Fruit fly (Drosophila melanogaster) whole organism, embryonic: ENCODE results near the gene CG17028.

ENCODE experiments used
- BtbVII ChIP-seq: fragments of 200-800 bp; sonication (Bioruptor generic); optimal IDR thresholded peaks from 3 replicates; lab custom pipeline; 2017; ENCODE audit warnings: missing biosample characterization, mild to moderate bottlenecking, missing genetic modification characterization
- CG10462 ChIP-seq: fragments of 200-800 bp; sonication (Bioruptor generic); optimal IDR thresholded peaks from 2 replicates; lab custom pipeline; 2016; ENCODE audit warnings: missing biosample characterization, missing genetic modification characterization
- CG11093 ChIP-seq: fragments of 200-800 bp; sonication (Bioruptor generic); IDR thresholded peaks from 3 replicates; pipeline ENCODE4 v1.3.6; 2022; ENCODE audit warnings: missing biosample characterization, missing genetic modification characterization
- CG11695 ChIP-seq: fragments of 200-800 bp; sonication (Bioruptor generic); IDR thresholded peaks from 3 replicates; pipeline ENCODE4 v1.3.6; 2022; ENCODE audit warnings: missing biosample characterization, missing genetic modification characterization
- CG11696 ChIP-seq: fragments of 200-800 bp; sonication (Bioruptor generic); IDR thresholded peaks from 2 replicates; pipeline ENCODE4 v1.3.6; 2022; ENCODE audit warnings: missing biosample characterization, missing genetic modification characterization
- CG12071 ChIP-seq: fragments of 200-800 bp; sonication (Bioruptor generic); optimal IDR thresholded peaks from 3 replicates; lab custom pipeline; 2018; ENCODE audit warnings: missing biosample characterization, mild to moderate bottlenecking, missing genetic modification characterization
- CG13296 ChIP-seq: fragments of 200-800 bp; sonication (Bioruptor generic); optimal IDR thresholded peaks from 3 replicates; lab custom pipeline; 2018; ENCODE audit warnings: missing biosample characterization, mild to moderate bottlenecking, missing genetic modification characterization
- CG14441 ChIP-seq: fragments of 200-800 bp; sonication (Bioruptor generic); IDR thresholded peaks from 2 replicates; pipeline ENCODE4 v1.3.6; 2022; ENCODE audit warnings: missing biosample characterization, missing genetic modification characterization
- CG15011 ChIP-seq: fragments of 200-800 bp; sonication (Bioruptor generic); optimal IDR thresholded peaks from 3 replicates; lab custom pipeline; 2018; ENCODE audit warnings: missing biosample characterization, mild to moderate bottlenecking, missing genetic modification characterization
- CG15514 ChIP-seq: fragments of 200-800 bp; sonication (Bioruptor generic); optimal IDR thresholded peaks from 3 replicates; lab custom pipeline; 2017; ENCODE audit warnings: missing biosample characterization, missing genetic modification characterization, mild to moderate bottlenecking, moderate library complexity, missing genetic modification reagents
- CG17361 ChIP-seq: fragments of 200-800 bp; sonication (Bioruptor generic); IDR thresholded peaks from 3 replicates; pipeline ENCODE4 v1.3.6; 2022; ENCODE audit warnings: missing biosample characterization, missing genetic modification characterization
- CG17385 ChIP-seq: fragments of 200-800 bp; sonication (Bioruptor generic); optimal IDR thresholded peaks from 3 replicates; lab custom pipeline; 2018; ENCODE audit warnings: missing biosample characterization, mild to moderate bottlenecking, missing genetic modification characterization
- CG17829 ChIP-seq: fragments of 200-800 bp; optimal IDR thresholded peaks from 2 replicates; lab custom pipeline; 2019; ENCODE audit warnings: missing biosample characterization, mild to moderate bottlenecking, missing genetic modification characterization, moderate library complexity
- CG18476 ChIP-seq: fragments of 200-800 bp; sonication (Bioruptor generic); optimal IDR thresholded peaks from 2 replicates; lab custom pipeline; 2016; ENCODE audit warnings: missing biosample characterization, mild to moderate bottlenecking, missing genetic modification characterization
- CG2116 ChIP-seq: fragments of 200-800 bp; sonication (Bioruptor generic); optimal IDR thresholded peaks from 3 replicates; lab custom pipeline; 2018; ENCODE audit warnings: missing biosample characterization, mild to moderate bottlenecking, missing genetic modification characterization
- CG2889 ChIP-seq: fragments of 200-800 bp; sonication (Bioruptor generic); IDR thresholded peaks from 3 replicates; pipeline ENCODE4 v1.3.6; 2022; ENCODE audit warnings: missing biosample characterization, missing genetic modification characterization
- CG30020 ChIP-seq: fragments of 200-800 bp; optimal IDR thresholded peaks from 2 replicates; lab custom pipeline; 2019; ENCODE audit warnings: missing biosample characterization, mild to moderate bottlenecking, missing genetic modification characterization, moderate library complexity
- CG32772 ChIP-seq: fragments of 200-800 bp; sonication (Bioruptor generic); IDR thresholded peaks from 2 replicates; pipeline ENCODE4 v1.3.6; 2022; ENCODE audit warnings: missing biosample characterization, missing genetic modification characterization
- CG34422 ChIP-seq: fragments of 200-800 bp; sonication (Bioruptor generic); IDR thresholded peaks from 3 replicates; pipeline ENCODE4 v1.3.6; 2022; ENCODE audit warnings: missing biosample characterization, missing genetic modification characterization
- CG4820 ChIP-seq: fragments of 200-800 bp; sonication (Bioruptor generic); optimal IDR thresholded peaks from 3 replicates; lab custom pipeline; 2016; ENCODE audit warnings: missing biosample characterization, missing genetic modification characterization
- CG6175 ChIP-seq: fragments of 200-800 bp; sonication (Bioruptor generic); IDR thresholded peaks from 3 replicates; pipeline ENCODE4 v1.3.6; 2022; ENCODE audit warnings: missing biosample characterization, missing genetic modification characterization
- CG6272 ChIP-seq: fragments of 200-800 bp; sonication (Bioruptor generic); IDR thresholded peaks from 2 replicates; pipeline ENCODE4 v1.3.6; 2022; ENCODE audit warnings: missing biosample characterization, missing genetic modification characterization
- CG7963 ChIP-seq: fragments of 200-800 bp; sonication (Bioruptor generic); IDR thresholded peaks from 3 replicates; pipeline ENCODE4 v1.3.6; 2022; ENCODE audit warnings: missing biosample characterization, missing genetic modification characterization; ENCODE audit not compliant: partially characterized antibody
- Camta ChIP-seq: fragments of 200-800 bp; sonication (Bioruptor generic); optimal IDR thresholded peaks from 2 replicates; lab custom pipeline; 2016; ENCODE audit warnings: missing biosample characterization, missing genetic modification characterization
- Hr78 ChIP-seq, 2 experiments: fragments of 200-800 bp in 1 of 2; fragments of >200 bp in 1 of 2; sonication (Bioruptor generic) in 1 of 2; optimal IDR thresholded peaks; 2 replicates each; lab custom pipeline; 2017 to 2019; ENCODE audit warnings: missing biosample characterization in 2 of 2, missing genetic modification characterization in 2 of 2, mild to moderate bottlenecking in 1 of 2, moderate library complexity in 1 of 2
- Mad ChIP-seq: fragments of 200-800 bp; sonication (Bioruptor generic); optimal IDR thresholded peaks from 2 replicates; lab custom pipeline; 2016; ENCODE audit warnings: missing biosample characterization, missing genetic modification characterization
- Med ChIP-seq: fragments of 200-800 bp; sonication (Bioruptor generic); peaks from one replicate; lab custom pipeline; 2016; ENCODE audit warnings: missing biosample characterization, missing genetic modification characterization, mild to moderate bottlenecking, inconsistent platforms, moderate library complexity
- Nf-YB ChIP-seq: fragments of 200-800 bp; sonication (Bioruptor generic); optimal IDR thresholded peaks from 3 replicates; lab custom pipeline; 2019; ENCODE audit warnings: missing biosample characterization, mild to moderate bottlenecking, missing genetic modification characterization, moderate library complexity
- Optix ChIP-seq: fragments of 200-800 bp; sonication (Bioruptor generic); IDR thresholded peaks from 3 replicates; pipeline ENCODE4 v1.3.6; 2022; ENCODE audit warnings: missing biosample characterization, missing genetic modification characterization
- Pdp1 ChIP-seq, 2 experiments: fragments of 200-800 bp; sonication (Bioruptor generic); optimal IDR thresholded peaks; 3 replicates each; lab custom pipeline; 2016; ENCODE audit warnings: missing biosample characterization in 2 of 2, missing genetic modification characterization in 2 of 2, mild to moderate bottlenecking in 1 of 2, moderate library complexity in 1 of 2
- Rx ChIP-seq: fragments of 200-800 bp; sonication (Bioruptor generic); IDR thresholded peaks from 2 replicates; pipeline ENCODE4 v1.3.6; 2022; ENCODE audit warnings: missing biosample characterization, missing genetic modification characterization
- Ssrp ChIP-seq: fragments of 200-800 bp; sonication (Bioruptor generic); optimal IDR thresholded peaks from 2 replicates; lab custom pipeline; 2018; ENCODE audit warnings: missing biosample characterization, mild to moderate bottlenecking, missing genetic modification characterization, moderate library complexity
- cato ChIP-seq: fragments of 200-800 bp; sonication (Bioruptor generic); optimal IDR thresholded peaks from 2 replicates; lab custom pipeline; 2016; ENCODE audit warnings: missing biosample characterization, missing genetic modification characterization, borderline replicate concordance
- caup ChIP-seq: fragments of 200-800 bp; sonication (Bioruptor generic); optimal IDR thresholded peaks from 3 replicates; lab custom pipeline; 2017; ENCODE audit warnings: missing biosample characterization, mild to moderate bottlenecking, missing genetic modification characterization, moderate library complexity; ENCODE audit not compliant: severe bottlenecking
- cg ChIP-seq: fragments of 200-800 bp; sonication (Bioruptor generic); optimal IDR thresholded peaks from 3 replicates; lab custom pipeline; 2019; ENCODE audit warnings: missing biosample characterization, mild to moderate bottlenecking, missing genetic modification characterization, moderate library complexity
- chinmo ChIP-seq: fragments of 200-800 bp; sonication (Bioruptor generic); IDR thresholded peaks from 4 replicates; pipeline ENCODE4 v1.3.6; 2022; ENCODE audit warnings: missing biosample characterization, missing genetic modification characterization; ENCODE audit not compliant: partially characterized antibody
- crol ChIP-seq: fragments of 200-800 bp; sonication (Bioruptor generic); IDR thresholded peaks from 2 replicates; pipeline ENCODE4 v1.3.6; 2022; ENCODE audit warnings: missing biosample characterization, missing genetic modification characterization
- ems ChIP-seq: fragments of 200-800 bp; sonication (Bioruptor generic); optimal IDR thresholded peaks from 3 replicates; lab custom pipeline; 2016; ENCODE audit warnings: missing biosample characterization, missing genetic modification characterization
- en ChIP-seq: fragments of 200-800 bp; sonication (Bioruptor generic); optimal IDR thresholded peaks from 2 replicates; lab custom pipeline; 2016; ENCODE audit warnings: missing biosample characterization, missing genetic modification characterization
- esg ChIP-seq: fragments of 200-800 bp; sonication (Bioruptor generic); conservative IDR thresholded peaks from 2 replicates; pipeline ENCODE4 v1.3.6; 2022; ENCODE audit warnings: missing biosample characterization, missing genetic modification characterization
- grau ChIP-seq: fragments of 200-800 bp; optimal IDR thresholded peaks from 3 replicates; lab custom pipeline; 2019; ENCODE audit warnings: missing biosample characterization, mild to moderate bottlenecking, missing genetic modification characterization, moderate library complexity
- hkb ChIP-seq, 2 experiments: fragments of 200-800 bp in 1 of 2; fragments of >200 bp in 1 of 2; sonication (Bioruptor generic) in 1 of 2; IDR thresholded peaks in 1 of 2; optimal IDR thresholded peaks in 1 of 2; 2 replicates each; pipeline versions ENCODE4 v1.3.6 to Lab custom; 2017 to 2022; ENCODE audit warnings: missing biosample characterization in 1 of 2, missing genetic modification characterization in 1 of 2
- mam ChIP-seq: fragments of 200-800 bp; sonication (Bioruptor generic); optimal IDR thresholded peaks from 3 replicates; lab custom pipeline; 2016; ENCODE audit warnings: missing biosample characterization, missing genetic modification characterization
- mirr ChIP-seq: fragments of 200-800 bp; sonication (Bioruptor generic); optimal IDR thresholded peaks from 3 replicates; lab custom pipeline; 2018; ENCODE audit warnings: missing biosample characterization, mild to moderate bottlenecking, missing genetic modification characterization
- onecut ChIP-seq: fragments of 200-800 bp; sonication (Bioruptor generic); IDR thresholded peaks from 2 replicates; pipeline ENCODE4 v1.3.6; 2022; ENCODE audit warnings: missing biosample characterization, missing genetic modification characterization
- pan ChIP-seq, 4 experiments: fragments of >200 bp in 3 of 4; fragments of 200-800 bp in 1 of 4; sonication (Bioruptor generic) in 1 of 4; optimal IDR thresholded peaks in 3 of 4; IDR thresholded peaks in 1 of 4; 2 replicates each; pipeline versions ENCODE4 v1.3.6 to Lab custom; 2017 to 2022; ENCODE audit warnings: missing biosample characterization in 2 of 4, missing genetic modification characterization in 2 of 4, mixed read lengths in 1 of 4
- prd ChIP-seq, 3 experiments: fragments of >200 bp in 2 of 3; fragments of 200-800 bp in 1 of 3; sonication (Bioruptor generic) in 1 of 3; optimal IDR thresholded peaks in 2 of 3; IDR thresholded peaks in 1 of 3; 2 replicates in 2 of 3; 3 replicates in 1 of 3; pipeline versions ENCODE4 v1.3.6 to Lab custom; 2017 to 2022; ENCODE audit warnings: missing biosample characterization in 1 of 3, missing genetic modification characterization in 1 of 3
- vnd ChIP-seq: fragments of 200-800 bp; sonication (Bioruptor generic); IDR thresholded peaks from 3 replicates; pipeline ENCODE4 v1.3.6; 2022; ENCODE audit warnings: missing biosample characterization, missing genetic modification characterization; ENCODE audit not compliant: partially characterized antibody

CG17028 gene

dm6 chr3L:15977565-15977964 lies 759 bp upstream of the CG17028 start (continued):
- TF ChIP-seq mirr = no peak
- TF ChIP-seq en = no peak
- 0 out of 2 replicates have a peak, but pooled peaks have one; percentile 8 for TF ChIP-seq onecut (GFP tag; lab: Robert Waterston, UW)
- TF ChIP-seq CG11093 = peak; percentile 63; the same call in 2 of the 3 replicates
- no peak for TF ChIP-seq chinmo (GFP tag; lab: Robert Waterston, UW)
- peak; percentile 31 for TF ChIP-seq BtbVII (GFP tag; lab: Kevin White, UChicago)
- no peak for TF ChIP-seq cg (GFP tag; lab: Kevin White, UChicago)
- TF ChIP-seq CG17829 (tag; lab: Kevin White, UChicago) = peak; percentile 55
- no peak for TF ChIP-seq hkb (optimal IDR thresholded peaks at IDR 0.05; lab: Kevin White, UChicago)
- TF ChIP-seq hkb (GFP tag; IDR thresholded peaks at IDR 0.05; lab: Robert Waterston, UW) = peak; percentile 72
- TF ChIP-seq prd (optimal IDR thresholded peaks at IDR 0.05; lab: Kevin White, UChicago) = no peak
- TF ChIP-seq prd (GFP tag; IDR thresholded peaks at IDR 0.05; lab: Robert Waterston, UW) = peak; percentile 79
- peak; percentile 51 for TF ChIP-seq CG15514
- TF ChIP-seq CG15011 = no peak
- TF ChIP-seq CG34422 (GFP tag; lab: Robert Waterston, UW) = peak; percentile 67; the same call in 2 of the 3 replicates
- no peak for TF ChIP-seq Camta (GFP tag; lab: Kevin White, UChicago)
- no peak for TF ChIP-seq Mad (GFP tag; lab: Kevin White, UChicago)
- peak; percentile 21 for TF ChIP-seq ems (GFP tag; lab: Kevin White, UChicago)
- TF ChIP-seq CG2889 (GFP tag; lab: Robert Waterston, UW) = no peak
- peak; percentile 44 for TF ChIP-seq grau (tag; lab: Kevin White, UChicago)
- peak; percentile 50 for TF ChIP-seq esg (GFP tag; lab: Robert Waterston, UW)
- peak; percentile 73 for TF ChIP-seq CG11695 (GFP tag; lab: Robert Waterston, UW)
- TF ChIP-seq CG32772 (GFP tag; lab: Robert Waterston, UW) = no peak
- no peak for TF ChIP-seq pan (optimal IDR thresholded peaks at IDR 0.05; lab: Kevin White, UChicago)
- peak in 1 of 2 experiments; percentile 84 for TF ChIP-seq pan (GFP tag; optimal IDR thresholded peaks at IDR 0.05 in 1 of 2, IDR thresholded peaks at IDR 0.05 in 1 of 2)
- TF ChIP-seq CG10462 = no peak
- peak; percentile 42 for TF ChIP-seq CG4820 (GFP tag; lab: Kevin White, UChicago)
- peak; percentile 21 for TF ChIP-seq CG18476 (GFP tag; lab: Kevin White, UChicago)
- TF ChIP-seq CG6272 (GFP tag; lab: Robert Waterston, UW) = peak; percentile 65
- TF ChIP-seq CG2116 (GFP tag; lab: Kevin White, UChicago) = no peak
- TF ChIP-seq crol = no peak
- TF ChIP-seq mam = peak; percentile 21
- TF ChIP-seq CG11696 (GFP tag; lab: Robert Waterston, UW) = peak; percentile 10; the same call in 1 of the 2 replicates

- peak in 1 of 2 experiments; percentile 16 for TF ChIP-seq Hr78 (GFP tag; optimal IDR thresholded peaks at IDR 0.05; lab: Kevin White, UChicago)
- no peak for TF ChIP-seq vnd (GFP tag; lab: Robert Waterston, UW)
- TF ChIP-seq CG14441 (GFP tag; lab: Robert Waterston, UW) = 0 out of 2 replicates have a peak, but pooled peaks have one; percentile 10
- TF ChIP-seq Rx (GFP tag; lab: Robert Waterston, UW) = no peak
- TF ChIP-seq Pdp1 (GFP tag; optimal IDR thresholded peaks at IDR 0.05; lab: Kevin White, UChicago) = peak in 1 of 2 experiments; percentile 8
- 0 out of 3 replicates have a peak, but pooled peaks have one; percentile 19 for TF ChIP-seq CG7963 (GFP tag; lab: Robert Waterston, UW)
These were observed 916 bp downstream of the CG17028 start for dm6 chr3L:15979240-15979639.

- TF ChIP-seq Med (GFP tag; lab: Kevin White, UChicago) (peak; percentile 20), Optix (GFP tag; lab: Robert Waterston, UW) (no peak), Nf-YB (GFP tag; lab: Kevin White, UChicago) (no peak), CG17361 (GFP tag; lab: Robert Waterston, UW) (no peak), CG12071 (GFP tag; lab: Kevin White, UChicago) (peak; percentile 19), CG13296 (peak; percentile 39), CG17385 (GFP tag; lab: Kevin White, UChicago) (no peak), CG30020 (no peak), caup (GFP tag; lab: Kevin White, UChicago) (peak; percentile 16), cato (GFP tag; lab: Kevin White, UChicago) (no peak), Ssrp (tag; lab: Kevin White, UChicago) (no peak), CG6175 (GFP tag; lab: Robert Waterston, UW) (peak; percentile 56; the same call in 2 of the 3 replicates)
These were observed 1.6 kb downstream of the CG17028 start, which contains the start of gene CG17027 for dm6 chr3L:15979912-15980311. Gene CG17027, plus strand, starts transcription at chr3L:15980100.
